Worm (Caenorhabditis elegans) whole organism, L1 larva: Measurements from ENCODE around the gene swd-2.2.

ENCODE experiments used
- blmp-1 ChIP-seq: fragments of 150-350 bp; optimal IDR thresholded peaks from 2 replicates; lab custom pipeline; 2014; ENCODE audit warnings: missing biosample characterization, missing genetic modification characterization
- elt-3 ChIP-seq, 6 experiments: fragments of 150-350 bp in 1 of 6; sonication (generic microtip); optimal IDR thresholded peaks; 2 replicates each; lab custom pipeline; 2017 to 2018; ENCODE audit warnings: missing biosample characterization in 6 of 6, missing genetic modification characterization in 6 of 6, inconsistent platforms in 1 of 6
- hlh-17 ChIP-seq: fragments of 200-800 bp; sonication (Bioruptor generic); optimal IDR thresholded peaks from 2 replicates; lab custom pipeline; 2018; ENCODE audit warnings: missing genetic modification characterization, mild to moderate bottlenecking, missing compliant biosample characterization, moderate library complexity, borderline replicate concordance
- mep-1 ChIP-seq: fragments of 150-350 bp; optimal IDR thresholded peaks from 2 replicates; lab custom pipeline; 2014; ENCODE audit warnings: missing biosample characterization, missing genetic modification characterization
- nhr-237 ChIP-seq: fragments of 150-350 bp; optimal IDR thresholded peaks from 2 replicates; lab custom pipeline; 2014; ENCODE audit warnings: missing biosample characterization, missing genetic modification characterization
- nhr-28 ChIP-seq: fragments of 150-350 bp; optimal IDR thresholded peaks from 2 replicates; lab custom pipeline; 2014; ENCODE audit warnings: missing biosample characterization, missing genetic modification characterization
- nhr-84 ChIP-seq: sonication (generic microtip); optimal IDR thresholded peaks from 2 replicates; lab custom pipeline; 2017; ENCODE audit warnings: missing biosample characterization, missing genetic modification characterization
- pqm-1 ChIP-seq: sonication (generic microtip); optimal IDR thresholded peaks from 3 replicates; lab custom pipeline; 2017; ENCODE audit warnings: missing biosample characterization, missing genetic modification characterization
- rnt-1 ChIP-seq: sonication (generic microtip); optimal IDR thresholded peaks from 2 replicates; lab custom pipeline; 2016; ENCODE audit warnings: mild to moderate bottlenecking, missing genetic modification characterization, moderate library complexity, missing compliant biosample characterization

DNA sequence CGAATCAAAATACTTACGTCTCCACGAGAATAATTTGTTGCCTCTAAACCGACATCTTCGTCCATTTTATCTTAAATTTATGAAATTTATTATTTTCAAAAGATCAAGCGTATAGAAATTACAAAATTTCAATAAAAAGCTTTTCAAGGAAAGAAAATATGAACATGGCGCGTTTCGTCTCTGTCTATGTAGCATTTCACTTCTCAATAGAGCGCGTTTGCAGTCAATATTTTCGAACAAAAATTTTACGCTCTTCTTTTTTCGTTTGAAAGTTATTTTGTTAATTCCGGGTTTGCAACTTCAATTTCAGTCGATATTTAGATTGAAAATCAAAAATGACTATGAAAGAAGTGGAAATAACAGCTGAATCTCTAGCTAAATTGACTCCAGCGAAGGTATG is at the start of gene swd-2.2, which contains the start of gene hcf-1:
- TF ChIP-seq nhr-237 = no peak
- no peak for TF ChIP-seq nhr-28 (tag; lab: Kevin White, UChicago)
- no peak for TF ChIP-seq pqm-1 (tag; lab: Kevin White, UChicago)
- TF ChIP-seq blmp-1 = peak; percentile 63
- peak; percentile 48 for TF ChIP-seq mep-1 (tag; lab: Kevin White, UChicago)
- TF ChIP-seq rnt-1 (tag; lab: Kevin White, UChicago) = no peak
- TF ChIP-seq hlh-17 (GFP tag; lab: Kevin White, UChicago) = no peak
- no peak for TF ChIP-seq elt-3 (tag; optimal IDR thresholded peaks at IDR 0.05; lab: Kevin White, UChicago)
- TF ChIP-seq nhr-84 (tag; lab: Kevin White, UChicago) = no peak
